Fruit fly (Drosophila melanogaster): Measurements from ENCODE around the gene CG15534.

CG15534 gene

DNA sequence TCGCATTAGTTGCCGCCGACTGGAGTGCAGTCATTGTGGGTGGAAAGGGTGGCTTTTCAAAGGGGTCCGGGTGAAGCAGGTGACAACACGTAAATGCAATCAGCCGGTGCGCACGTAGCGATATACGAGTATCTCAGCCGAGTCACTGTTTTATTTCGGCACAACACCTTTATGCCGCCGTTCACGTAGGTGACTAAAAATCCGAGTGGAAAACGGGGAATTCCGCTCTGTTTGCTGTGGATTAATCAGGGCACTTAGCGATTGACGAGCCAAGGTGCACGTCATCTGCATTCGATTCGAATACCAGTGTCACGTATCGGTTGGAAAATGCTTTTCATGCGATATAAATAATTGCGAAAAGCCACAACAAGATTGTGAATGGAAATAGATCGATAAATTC lies 25.4 kb upstream of the CG15534 start:
- TF ChIP-seq Sin3A (optimal IDR thresholded peaks at IDR 0.05) = no peak
- no peak for TF ChIP-seq ttk (optimal IDR thresholded peaks at IDR 0.05)
- no peak for TF ChIP-seq insv (optimal IDR thresholded peaks at IDR 0.05)
- TF ChIP-seq Myc (optimal IDR thresholded peaks at IDR 0.05) = no peak
- TF ChIP-seq psq (optimal IDR thresholded peaks at IDR 0.05) = no peak
- TF ChIP-seq h (optimal IDR thresholded peaks at IDR 0.05) = no peak

DNA sequence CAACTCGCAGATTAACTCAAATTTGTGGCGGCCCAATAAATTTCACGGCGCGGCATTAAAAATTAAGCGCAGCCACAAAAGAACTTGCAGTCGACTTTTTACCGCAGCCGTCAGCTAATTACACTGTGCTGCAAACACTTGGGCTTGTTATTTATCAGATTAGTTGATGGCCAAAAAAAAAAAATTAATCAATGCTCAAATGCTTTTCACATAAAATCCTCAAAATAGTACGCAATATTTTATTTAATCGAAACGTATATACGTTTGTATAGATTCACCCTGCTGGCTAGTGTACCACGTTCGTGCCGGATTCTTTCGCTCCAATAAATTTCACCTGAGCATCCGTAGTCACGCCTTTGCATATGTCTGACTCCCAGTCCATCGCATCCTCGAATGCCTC lies 18.1 kb upstream of the CG15534 start:
- TF ChIP-seq Myc (optimal IDR thresholded peaks at IDR 0.05) (no peak), psq (optimal IDR thresholded peaks at IDR 0.05) (no peak), Sin3A (optimal IDR thresholded peaks at IDR 0.05) (no peak), h (optimal IDR thresholded peaks at IDR 0.05) (no peak), ttk (optimal IDR thresholded peaks at IDR 0.05) (no peak), insv (optimal IDR thresholded peaks at IDR 0.05) (no peak)

DNA sequence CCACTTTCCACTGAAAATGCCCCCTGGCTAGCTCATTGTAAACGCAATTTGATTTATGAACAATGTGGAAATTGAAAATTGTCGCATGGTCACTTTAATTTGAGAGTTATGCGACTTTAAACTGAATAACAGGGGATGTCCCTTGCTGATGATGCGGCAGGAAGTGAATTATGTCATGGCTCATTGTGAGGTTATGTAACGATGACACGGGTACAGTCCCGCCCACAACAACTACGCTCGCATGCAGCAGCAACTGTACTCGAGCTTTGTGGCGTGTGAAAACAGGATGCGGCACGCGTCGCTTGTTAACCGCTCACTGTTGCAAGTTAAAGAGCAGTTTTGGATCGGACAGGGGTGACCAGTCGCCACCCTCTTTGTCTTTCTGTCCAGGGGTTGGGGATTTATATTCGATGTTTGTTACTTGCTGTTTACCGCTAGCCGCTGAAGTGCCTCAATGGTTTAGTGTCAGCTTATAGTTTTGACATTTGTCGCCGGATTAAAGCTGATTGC lies 15.0 kb upstream of the CG15534 start:
- TF ChIP-seq Myc (optimal IDR thresholded peaks at IDR 0.05) = no peak
- no peak for TF ChIP-seq psq (optimal IDR thresholded peaks at IDR 0.05)
- no peak for TF ChIP-seq Sin3A (optimal IDR thresholded peaks at IDR 0.05)
- TF ChIP-seq ttk (optimal IDR thresholded peaks at IDR 0.05) = no peak
- TF ChIP-seq h (optimal IDR thresholded peaks at IDR 0.05) = no peak
- no peak for TF ChIP-seq insv (optimal IDR thresholded peaks at IDR 0.05)

DNA sequence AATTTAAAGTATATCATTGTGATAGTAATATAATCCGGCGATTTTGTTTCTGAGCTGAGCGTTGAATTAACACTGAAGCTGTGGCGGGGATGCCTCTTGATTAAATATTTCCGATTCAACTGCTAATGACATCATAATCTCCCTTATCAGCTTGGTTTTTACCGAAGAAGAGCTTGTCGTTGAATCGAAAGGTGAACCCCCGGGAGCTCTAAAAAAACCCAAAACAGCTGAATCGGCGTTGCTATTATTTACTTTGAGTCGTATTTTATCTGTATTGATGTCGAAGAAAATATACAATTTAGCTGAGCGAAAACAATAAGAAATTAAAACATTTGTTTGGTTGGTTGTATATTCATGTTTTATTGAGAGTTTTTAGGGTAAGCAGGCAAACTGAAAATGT lies 12.6 kb upstream of the CG15534 start:
- TF ChIP-seq h (optimal IDR thresholded peaks at IDR 0.05) (no peak), ttk (optimal IDR thresholded peaks at IDR 0.05) (no peak), Myc (optimal IDR thresholded peaks at IDR 0.05) (no peak), psq (optimal IDR thresholded peaks at IDR 0.05) (no peak), Sin3A (optimal IDR thresholded peaks at IDR 0.05) (no peak)

DNA sequence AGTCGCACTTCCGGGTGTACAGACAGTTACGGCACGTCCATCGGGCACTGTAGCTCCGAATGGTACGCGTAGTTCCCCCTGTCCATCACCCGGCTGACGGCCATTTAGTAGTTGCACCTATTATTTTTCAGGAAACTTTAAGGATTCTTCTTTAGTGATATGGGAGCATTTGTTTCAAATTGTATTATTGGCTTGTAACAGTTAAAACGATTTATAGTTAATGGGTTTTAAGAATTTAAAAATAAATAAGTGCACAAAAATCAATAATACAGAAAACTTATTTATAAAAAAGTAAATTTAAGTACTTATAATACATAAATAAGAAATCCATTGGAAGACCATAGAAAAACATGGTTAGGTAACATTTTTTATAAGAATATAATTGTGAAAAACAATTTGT lies 9.0 kb upstream of the CG15534 start, which contains the start of the genes CG2217 and CG42740:
Gene CG2217, minus strand, starts transcription at position 101 of the 400 bp plus-strand sequence.
Gene CG42740, minus strand, starts transcription at position 101 of the 400 bp plus-strand sequence.
- TF ChIP-seq Myc (optimal IDR thresholded peaks at IDR 0.05) (no peak), ttk (optimal IDR thresholded peaks at IDR 0.05) (no peak), insv (optimal IDR thresholded peaks at IDR 0.05) (no peak), Sin3A (optimal IDR thresholded peaks at IDR 0.05) (no peak), psq (optimal IDR thresholded peaks at IDR 0.05) (no peak), h (optimal IDR thresholded peaks at IDR 0.05) (no peak)

DNA sequence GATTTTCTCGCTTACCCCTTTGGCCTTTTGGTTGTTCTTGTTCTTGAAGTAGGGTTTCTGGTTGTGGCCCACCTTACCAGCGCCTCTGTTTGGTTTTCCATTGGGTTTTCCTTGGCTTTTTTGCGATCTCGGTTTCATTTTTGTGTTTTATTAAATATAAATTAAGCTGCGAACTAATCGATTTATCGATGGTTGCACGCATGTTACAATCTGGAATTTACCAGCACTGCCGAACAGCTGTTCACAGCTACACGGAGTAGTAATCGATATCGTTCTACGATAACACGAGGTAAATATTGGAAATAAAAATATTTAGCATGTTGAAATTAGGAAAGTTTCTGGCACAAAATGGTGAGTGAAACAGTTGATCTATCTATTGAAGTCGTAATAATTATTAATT lies 8.2 kb upstream of the CG15534 start, which contains the start of the genes CG15535 and mRpS18C:
Gene CG15535, minus strand, starts transcription at position 235 of the 400 bp plus-strand sequence.
Gene mRpS18C, plus strand, starts transcription at position 280 of the 400 bp plus-strand sequence.
- no peak for TF ChIP-seq Sin3A (optimal IDR thresholded peaks at IDR 0.05)
- TF ChIP-seq h (optimal IDR thresholded peaks at IDR 0.05) = no peak
- TF ChIP-seq ttk (optimal IDR thresholded peaks at IDR 0.05) = no peak
- no peak for TF ChIP-seq insv (optimal IDR thresholded peaks at IDR 0.05)
- TF ChIP-seq Myc (optimal IDR thresholded peaks at IDR 0.05) = no peak
- TF ChIP-seq psq (optimal IDR thresholded peaks at IDR 0.05) = no peak

DNA sequence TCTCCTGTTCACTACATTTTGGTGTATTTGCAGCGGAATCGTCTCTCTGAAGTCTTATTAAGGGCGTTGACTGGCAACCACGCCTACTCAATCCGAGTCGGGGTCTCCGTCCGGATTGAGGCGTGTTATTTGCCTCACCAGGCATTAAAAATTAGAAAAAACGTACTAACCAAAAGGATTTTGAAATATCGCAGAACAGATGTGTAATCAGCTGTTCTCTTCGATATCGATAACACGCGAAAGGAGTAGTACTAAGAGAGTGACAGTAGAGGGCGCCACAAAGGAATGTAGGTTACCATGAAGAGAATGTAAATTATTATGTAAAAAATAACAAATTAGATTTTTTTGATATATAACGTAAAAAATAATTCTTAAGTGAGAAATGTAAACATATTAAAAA lies 6.9 kb upstream of the CG15534 start, which contains the start of gene CG15536:
Gene CG15536, minus strand, starts transcription at position 170 of the 400 bp plus-strand sequence.
- TF ChIP-seq Myc (optimal IDR thresholded peaks at IDR 0.05) (no peak), ttk (optimal IDR thresholded peaks at IDR 0.05) (no peak), insv (optimal IDR thresholded peaks at IDR 0.05) (no peak), h (optimal IDR thresholded peaks at IDR 0.05) (no peak), Sin3A (optimal IDR thresholded peaks at IDR 0.05) (no peak), psq (optimal IDR thresholded peaks at IDR 0.05) (no peak)

DNA sequence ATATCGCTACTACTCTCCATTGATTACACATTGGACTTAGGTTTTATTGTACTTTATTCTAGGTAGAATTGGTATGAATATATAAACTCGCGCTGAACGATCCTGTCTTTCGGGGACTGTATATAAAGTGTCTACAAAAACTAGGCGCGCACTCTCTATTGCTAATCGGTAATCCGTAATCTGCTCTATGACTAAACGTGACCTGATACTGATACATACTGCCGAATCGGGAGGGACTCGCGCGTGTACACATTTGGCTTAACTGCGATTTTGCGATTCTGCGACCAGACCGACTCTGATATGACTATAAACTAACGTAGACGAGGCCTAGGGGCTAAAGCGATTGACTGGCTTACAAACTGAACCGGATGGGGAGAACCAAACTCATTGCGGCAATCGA lies 6.2 kb upstream of the CG15534 start:
- no peak for TF ChIP-seq Myc (optimal IDR thresholded peaks at IDR 0.05)
- no peak for TF ChIP-seq h (optimal IDR thresholded peaks at IDR 0.05)
- no peak for TF ChIP-seq Sin3A (optimal IDR thresholded peaks at IDR 0.05)
- TF ChIP-seq insv (optimal IDR thresholded peaks at IDR 0.05) = no peak
- no peak for TF ChIP-seq psq (optimal IDR thresholded peaks at IDR 0.05)
- TF ChIP-seq ttk (optimal IDR thresholded peaks at IDR 0.05) = no peak

DNA sequence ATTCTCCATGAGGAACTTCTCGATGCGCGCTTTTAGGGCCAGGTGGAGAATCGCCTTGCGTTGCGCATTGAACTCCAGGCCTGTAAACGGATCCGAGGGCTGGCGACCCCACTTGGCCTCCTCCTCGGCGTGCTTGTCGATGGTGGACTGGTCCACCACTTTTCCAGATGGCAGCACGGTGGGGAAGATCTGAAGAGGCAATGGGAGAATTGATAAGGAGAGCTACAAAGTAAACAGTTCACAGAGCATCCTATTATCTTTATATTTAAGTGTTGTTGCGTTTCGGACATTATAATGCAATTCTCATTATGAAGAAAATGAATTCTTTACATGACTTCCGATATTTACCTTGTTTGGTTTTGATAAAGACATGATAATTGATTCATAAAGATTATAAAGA lies 5.2 kb upstream of the CG15534 start:
- TF ChIP-seq h (optimal IDR thresholded peaks at IDR 0.05) (no peak), Sin3A (optimal IDR thresholded peaks at IDR 0.05) (no peak), ttk (optimal IDR thresholded peaks at IDR 0.05) (no peak), psq (optimal IDR thresholded peaks at IDR 0.05) (no peak)

DNA sequence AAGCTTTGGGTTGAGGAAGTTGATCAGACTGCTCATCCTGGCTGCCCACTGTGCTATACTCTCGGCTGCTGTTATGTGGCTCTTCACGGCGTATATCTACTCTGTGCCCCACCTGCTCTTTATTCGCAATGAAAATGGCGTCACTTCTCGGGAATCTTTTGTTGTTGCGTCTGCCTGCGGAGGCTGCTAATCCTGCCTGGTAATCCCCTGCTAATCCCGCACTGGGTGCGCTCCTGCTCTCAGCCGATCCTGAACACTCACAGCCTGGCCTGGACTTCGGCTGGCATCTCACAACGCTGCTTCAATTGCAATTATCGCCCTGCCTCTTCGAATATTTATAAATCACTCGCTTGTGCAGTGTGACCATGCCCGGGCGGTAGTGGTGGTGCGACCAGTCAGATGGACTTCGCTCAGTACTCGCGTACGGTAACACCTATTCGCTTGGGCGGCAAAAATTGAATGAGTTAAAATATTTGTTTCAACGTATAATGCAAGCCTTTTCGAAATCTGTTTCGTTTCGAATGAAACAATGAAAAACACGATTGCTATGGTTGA lies 4.0 kb upstream of the CG15534 start, which contains the start of gene CG2218:
Gene CG2218, minus strand, starts transcription at position 472 of the 555 bp plus-strand sequence.
- TF ChIP-seq Sin3A (optimal IDR thresholded peaks at IDR 0.05) (no peak), insv (optimal IDR thresholded peaks at IDR 0.05) (no peak), psq (optimal IDR thresholded peaks at IDR 0.05) (no peak), Myc (optimal IDR thresholded peaks at IDR 0.05) (no peak), h (optimal IDR thresholded peaks at IDR 0.05) (no peak), ttk (optimal IDR thresholded peaks at IDR 0.05) (no peak)

DNA sequence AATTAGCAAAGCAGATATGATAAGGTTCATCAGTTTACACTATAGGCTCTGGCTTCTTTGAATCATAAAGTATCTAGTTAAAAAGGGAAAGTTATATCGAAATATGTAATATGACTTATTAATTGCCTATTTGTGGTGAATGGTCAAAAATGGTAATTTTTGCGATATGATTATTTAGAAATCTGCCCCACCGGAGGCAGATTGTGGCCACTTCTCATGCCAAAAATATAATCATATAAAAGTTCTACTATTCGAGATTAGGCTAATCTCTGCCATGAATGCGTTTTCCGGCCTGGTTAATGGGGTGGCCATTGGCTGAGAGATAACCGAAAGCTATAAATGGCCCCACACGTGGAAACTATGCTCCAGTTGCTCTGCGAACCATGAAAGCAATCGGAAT lies 3.4 kb upstream of the CG15534 start, which contains the start of gene CG15533:
Gene CG15533, plus strand, starts transcription at position 362 of the 400 bp plus-strand sequence.
- TF ChIP-seq h (optimal IDR thresholded peaks at IDR 0.05) (no peak), insv (optimal IDR thresholded peaks at IDR 0.05) (no peak), Myc (optimal IDR thresholded peaks at IDR 0.05) (no peak), ttk (optimal IDR thresholded peaks at IDR 0.05) (no peak), psq (optimal IDR thresholded peaks at IDR 0.05) (no peak), Sin3A (optimal IDR thresholded peaks at IDR 0.05) (no peak)

DNA sequence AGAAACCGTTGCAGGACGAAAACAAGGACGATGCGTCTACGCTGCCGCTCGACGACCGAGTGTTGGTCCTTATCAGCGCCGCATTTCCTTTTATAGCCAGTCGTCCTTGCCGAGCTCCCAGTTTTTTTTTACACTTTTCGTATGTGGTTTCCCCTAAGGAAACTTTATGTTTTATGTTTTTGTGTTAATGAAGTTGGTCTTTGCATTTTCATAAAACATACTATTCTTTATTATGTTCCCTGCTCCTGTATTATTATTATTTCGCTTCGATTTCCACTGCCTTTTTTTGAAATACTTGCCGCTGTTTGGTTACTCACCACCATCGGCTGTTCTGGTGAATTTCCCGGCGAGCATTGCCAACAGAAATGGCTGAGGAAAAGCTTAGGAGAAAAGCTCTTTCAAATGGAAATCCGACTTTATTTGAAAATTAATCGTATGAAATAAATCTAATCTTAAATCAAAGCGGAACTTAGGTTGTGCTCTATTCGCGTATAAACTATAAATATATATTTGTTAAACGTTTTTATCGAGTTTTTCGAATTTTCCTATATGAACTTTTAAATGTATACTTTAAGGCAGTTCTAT lies 11.8 kb downstream of the CG15534 start, which contains the start of gene CG15537:
Gene CG15537, minus strand, starts transcription at position 51 of the 585 bp plus-strand sequence.
- TF ChIP-seq Sin3A (optimal IDR thresholded peaks at IDR 0.05) = no peak
- no peak for TF ChIP-seq psq (optimal IDR thresholded peaks at IDR 0.05)
- no peak for TF ChIP-seq insv (optimal IDR thresholded peaks at IDR 0.05)
- TF ChIP-seq Myc (optimal IDR thresholded peaks at IDR 0.05) = no peak
- no peak for TF ChIP-seq ttk (optimal IDR thresholded peaks at IDR 0.05)
- no peak for TF ChIP-seq h (optimal IDR thresholded peaks at IDR 0.05)

Measured in Kc167 (cell line).